Fruit fly (Drosophila melanogaster) whole organism, wandering third instar larva: ENCODE measurements around the gene spz4.

ENCODE experiments used
- Abd-B ChIP-seq: fragments of >200 bp; optimal IDR thresholded peaks from 2 replicates; lab custom pipeline; 2017; ENCODE audit warnings: missing biosample characterization, missing genetic modification characterization
- CG32264 ChIP-seq: fragments of 200-800 bp; sonication (Bioruptor generic); optimal IDR thresholded peaks from 2 replicates; lab custom pipeline; 2016; ENCODE audit warnings: missing biosample characterization, missing genetic modification characterization
- CrebA ChIP-seq: fragments of 200-800 bp; sonication (Bioruptor generic); optimal IDR thresholded peaks from 2 replicates; lab custom pipeline; 2016; ENCODE audit warnings: missing biosample characterization, mild to moderate bottlenecking, missing genetic modification characterization, borderline replicate concordance
- Dfd ChIP-seq: fragments of >200 bp; optimal IDR thresholded peaks from 2 replicates; lab custom pipeline; 2017; ENCODE audit warnings: missing biosample characterization, missing genetic modification characterization
- Dif ChIP-seq: fragments of 200-275, 200-300 bp; sonication (Bioruptor generic); optimal IDR thresholded peaks from 2 replicates; lab custom pipeline; 2018; ENCODE audit warnings: missing biosample characterization, missing genetic modification characterization; ENCODE audit not compliant: partially characterized antibody
- HLH106 ChIP-seq: fragments of 200-800 bp; optimal IDR thresholded peaks from 3 replicates; lab custom pipeline; 2019; ENCODE audit warnings: missing biosample characterization, mild to moderate bottlenecking, missing genetic modification characterization, moderate library complexity
- Hnf4 ChIP-seq: fragments of 200-800 bp; sonication (Bioruptor generic); optimal IDR thresholded peaks from 2 replicates; lab custom pipeline; 2016; ENCODE audit warnings: missing biosample characterization, mild to moderate bottlenecking, missing genetic modification characterization
- Hr83 ChIP-seq: fragments of 200-300 bp; sonication (Bioruptor generic); optimal IDR thresholded peaks from 2 replicates; lab custom pipeline; 2016; ENCODE audit warnings: missing biosample characterization, mild to moderate bottlenecking, missing genetic modification characterization, moderate library complexity; ENCODE audit not compliant: poor library complexity, severe bottlenecking
- Jra ChIP-seq: sonication (Bioruptor generic); optimal IDR thresholded peaks from 2 replicates; lab custom pipeline; 2016; ENCODE audit warnings: missing biosample characterization, missing genetic modification characterization
- Mio ChIP-seq: sonication (Bioruptor generic); optimal IDR thresholded peaks from 2 replicates; lab custom pipeline; 2016; ENCODE audit warnings: missing biosample characterization, missing genetic modification characterization
- Myc ChIP-seq: fragments of >200 bp; optimal IDR thresholded peaks from 2 replicates; lab custom pipeline; 2017
- N ChIP-seq: fragments of >200 bp; optimal IDR thresholded peaks from 2 replicates; lab custom pipeline; 2018; ENCODE audit warnings: missing biosample characterization, missing external identifiers, missing genetic modification characterization
- OdsH ChIP-seq: fragments of 200-800 bp; sonication (Bioruptor generic); optimal IDR thresholded peaks from 2 replicates; lab custom pipeline; 2016; ENCODE audit warnings: missing biosample characterization, mild to moderate bottlenecking, missing genetic modification characterization
- Rel ChIP-seq, 2 experiments: fragments of 200-800 bp; sonication (Bioruptor generic) in 1 of 2; optimal IDR thresholded peaks; 2 replicates in 1 of 2; 3 replicates in 1 of 2; lab custom pipeline; 2016 to 2019; ENCODE audit warnings: mild to moderate bottlenecking in 2 of 2, missing biosample characterization in 2 of 2, missing genetic modification characterization in 2 of 2, moderate library complexity in 1 of 2
- Sp1 ChIP-seq: fragments of 200-800 bp; sonication (Bioruptor generic); optimal IDR thresholded peaks from 3 replicates; lab custom pipeline; 2019; ENCODE audit warnings: missing biosample characterization, mild to moderate bottlenecking, missing genetic modification characterization, moderate library complexity
- Vsx2 ChIP-seq: fragments of 200-300, 225-300 bp; sonication (Bioruptor generic); optimal IDR thresholded peaks from 2 replicates; lab custom pipeline; 2018; ENCODE audit warnings: missing biosample characterization, missing genetic modification characterization; ENCODE audit not compliant: partially characterized antibody
- dl ChIP-seq, 2 experiments: fragments of 175-275, 200-275 bp in 1 of 2; fragments of 200-275 bp in 1 of 2; sonication (Bioruptor generic); optimal IDR thresholded peaks; lab custom pipeline; 2018; ENCODE audit warnings: mild to moderate bottlenecking in 2 of 2, missing biosample characterization in 2 of 2, missing genetic modification characterization in 2 of 2, moderate library complexity in 2 of 2; ENCODE audit not compliant: partially characterized antibody in 2 of 2, insufficient read depth in 1 of 2
- dmrt93B ChIP-seq: fragments of 200-800 bp; sonication (Bioruptor generic); optimal IDR thresholded peaks from 2 replicates; lab custom pipeline; 2018; ENCODE audit warnings: missing biosample characterization, mild to moderate bottlenecking, missing genetic modification characterization
- dsf ChIP-seq: sonication (Bioruptor generic); optimal IDR thresholded peaks from 2 replicates; lab custom pipeline; 2016; ENCODE audit warnings: missing biosample characterization, missing genetic modification characterization, borderline replicate concordance
- fru ChIP-seq: fragments of 200-800 bp; sonication (Bioruptor generic); optimal IDR thresholded peaks from 3 replicates; lab custom pipeline; 2016; ENCODE audit warnings: missing biosample characterization, mild to moderate bottlenecking, missing genetic modification characterization
- h ChIP-seq: fragments of 200-800 bp; sonication (Bioruptor generic); optimal IDR thresholded peaks from 3 replicates; lab custom pipeline; 2016; ENCODE audit warnings: missing biosample characterization, mild to moderate bottlenecking, missing genetic modification characterization
- lola ChIP-seq: fragments of >200 bp; optimal IDR thresholded peaks from 2 replicates; lab custom pipeline; 2017; ENCODE audit warnings: missing biosample characterization, missing genetic modification characterization
- pan ChIP-seq: fragments of >200 bp; optimal IDR thresholded peaks from 2 replicates; lab custom pipeline; 2017
- psq ChIP-seq: fragments of 200-800 bp; sonication (Bioruptor generic); optimal IDR thresholded peaks from 3 replicates; lab custom pipeline; 2017; ENCODE audit warnings: missing biosample characterization, mild to moderate bottlenecking, missing genetic modification characterization, moderate library complexity
- rgr ChIP-seq: fragments of 200-800 bp; sonication (Bioruptor generic); optimal IDR thresholded peaks from 3 replicates; lab custom pipeline; 2016; ENCODE audit warnings: missing biosample characterization, mild to moderate bottlenecking, missing genetic modification characterization
- sage ChIP-seq: fragments of 200-800 bp; sonication (Bioruptor generic); optimal IDR thresholded peaks from 2 replicates; lab custom pipeline; 2016; ENCODE audit warnings: missing biosample characterization, mild to moderate bottlenecking, missing genetic modification characterization
- tai ChIP-seq: sonication (Bioruptor generic); optimal IDR thresholded peaks from 2 replicates; lab custom pipeline; 2016; ENCODE audit warnings: missing biosample characterization, missing genetic modification characterization
- usp ChIP-seq: fragments of >200 bp; optimal IDR thresholded peaks from 2 replicates; lab custom pipeline; 2017; ENCODE audit warnings: missing biosample characterization, missing genetic modification characterization
- woc ChIP-seq: sonication (Bioruptor generic); optimal IDR thresholded peaks from 2 replicates; lab custom pipeline; 2016; ENCODE audit warnings: missing biosample characterization, mild to moderate bottlenecking, missing genetic modification characterization

The spz4 gene

dm6 chr2L:11528129-11528589 is 26.6 kb downstream of the spz4 start, which contains the start of gene CG31705 (continued):
- TF ChIP-seq Dfd (GFP tag; lab: Kevin White, UChicago) = peak; percentile 51
- TF ChIP-seq Vsx2 (GFP tag; lab: Kevin White, UChicago) = no peak
- TF ChIP-seq dsf = no peak
- TF ChIP-seq dmrt93B = peak; percentile 69
- TF ChIP-seq Sp1 (GFP tag; lab: Kevin White, UChicago) = peak; percentile 70
- TF ChIP-seq pan (lab: Kevin White, UChicago) = no peak

dm6 chr2L:11530952-11531351 is 29.4 kb downstream of the spz4 start, which contains the start of gene CG31706:
Gene CG31706, minus strand, starts transcription at chr2L:11531052.
- TF ChIP-seq dmrt93B (no peak), pan (lab: Kevin White, UChicago) (no peak), tai (GFP tag; lab: Kevin White, UChicago) (no peak)
- TF ChIP-seq, all 38 proteins: peak for 0

dm6 chr2L:11531520-11531919 is 30.0 kb downstream of the spz4 start, which contains the start of gene CG34162:
Gene CG34162, plus strand, starts transcription at chr2L:11531820.
- TF ChIP-seq tai (GFP tag; lab: Kevin White, UChicago) = no peak

dm6 chr2L:11535845-11536244 is 34.3 kb downstream of the spz4 start, which contains the start of gene CG43438:
Gene CG43438, plus strand, starts transcription at chr2L:11536145.
- TF ChIP-seq fru (GFP tag; lab: Kevin White, UChicago) (no peak), Jra (no peak), dmrt93B (no peak), Mio (no peak), Dif (GFP tag; lab: Kevin White, UChicago) (no peak), HLH106 (tag; lab: Kevin White, UChicago) (no peak), sage (GFP tag; lab: Kevin White, UChicago) (no peak), usp (GFP tag; lab: Kevin White, UChicago) (no peak), dl (GFP tag; optimal IDR thresholded peaks at IDR 0.05; lab: Kevin White, UChicago; ENCODE audit: insufficient read depth in 1 of 2, partially characterized antibody in 2 of 2) (no peak), Hnf4 (no peak), Rel (GFP tag; optimal IDR thresholded peaks at IDR 0.05; lab: Kevin White, UChicago) (no peak), Rel (tag; optimal IDR thresholded peaks at IDR 0.05; lab: Kevin White, UChicago) (no peak), h (no peak), Dfd (GFP tag; lab: Kevin White, UChicago) (no peak), rgr (no peak), lola (GFP tag; lab: Kevin White, UChicago) (no peak), Myc (lab: Kevin White, UChicago) (no peak)

dm6 chr2L:11553825-11554224 is 52.3 kb downstream of the spz4 start:
- TF ChIP-seq Dfd (GFP tag; lab: Kevin White, UChicago) (no peak), fru (GFP tag; lab: Kevin White, UChicago) (no peak), CG32264 (GFP tag; lab: Kevin White, UChicago) (no peak), Hr83 (no peak), psq (GFP tag; lab: Kevin White, UChicago) (no peak), usp (GFP tag; lab: Kevin White, UChicago) (no peak), Abd-B (GFP tag; lab: Kevin White, UChicago) (no peak), dmrt93B (no peak), CrebA (GFP tag; lab: Kevin White, UChicago) (no peak), rgr (no peak), OdsH (GFP tag; lab: Kevin White, UChicago) (no peak), Hnf4 (no peak), N (no peak), woc (no peak), pan (lab: Kevin White, UChicago) (no peak)
- TF ChIP-seq, all 38 proteins: peak for 0
